Worm (Caenorhabditis elegans): ENCODE data around the gene F47B7.2.

- TF ChIP-seq lsy-12 (tag; optimal IDR thresholded peaks at IDR 0.05) (no peak), lin-39 (tag; optimal IDR thresholded peaks at IDR 0.05) (no peak), R02D3.7 (tag; optimal IDR thresholded peaks at IDR 0.05) (no peak), pha-4 (tag; optimal IDR thresholded peaks at IDR 0.05) (no peak), fkh-10 (GFP tag; optimal IDR thresholded peaks at IDR 0.05) (no peak), ztf-11 (tag; optimal IDR thresholded peaks at IDR 0.05) (no peak)
These were observed 29.4 kb upstream of the F47B7.2 start for ce11 chrX:3743190-3743589.

Data from whole organism, L3 larva.